Fruit fly (Drosophila melanogaster): ENCODE data around the gene Elp1.

Gene Elp1

dm6 chr3R:11661712-11662111 lies 10.9 kb downstream of the Elp1 start (continued):
- TF ChIP-seq CG10654 (GFP tag; optimal IDR thresholded peaks at IDR 0.05) (peak; percentile 4), ham (GFP tag; IDR thresholded peaks at IDR 0.05) (no peak), Sox100B (GFP tag; optimal IDR thresholded peaks at IDR 0.05) (peak; percentile 40), zen2 (GFP tag; IDR thresholded peaks at IDR 0.05; ENCODE audit: partially characterized antibody) (no peak), grau (tag; optimal IDR thresholded peaks at IDR 0.05) (peak; percentile 60), cad (GFP tag; optimal IDR thresholded peaks at IDR 0.05) (no peak), dimm (GFP tag; IDR thresholded peaks at IDR 0.05) (peak; percentile 20; the same call in 1 of the 2 replicates), CG10366 (GFP tag; IDR thresholded peaks at IDR 0.05) (peak; percentile 29; the same call in 1 of the 2 replicates), CG31224 (GFP tag; IDR thresholded peaks at IDR 0.05) (0 out of 2 replicates have a peak, but pooled peaks have one; percentile 18), Scr (GFP tag; IDR thresholded peaks at IDR 0.05; ENCODE audit: partially characterized antibody) (no peak), CG31388 (GFP tag; optimal IDR thresholded peaks at IDR 0.05) (no peak), CG9817 (tag; optimal IDR thresholded peaks at IDR 0.05) (peak; percentile 35), TFAM (GFP tag; optimal IDR thresholded peaks at IDR 0.05) (no peak), tx (GFP tag; optimal IDR thresholded peaks at IDR 0.05) (no peak), BEAF-32 (GFP tag; optimal IDR thresholded peaks at IDR 0.05) (no peak), HLH54F (GFP tag; optimal IDR thresholded peaks at IDR 0.05) (no peak), pzg (GFP tag; optimal IDR thresholded peaks at IDR 0.05) (no peak), klu (GFP tag; IDR thresholded peaks at IDR 0.05) (no peak), CG1603 (tag; optimal IDR thresholded peaks at IDR 0.05) (peak; percentile 65), CG10147 (GFP tag; optimal IDR thresholded peaks at IDR 0.05) (peak; percentile 57), Ravus (GFP tag; IDR thresholded peaks at IDR 0.05) (no peak), Dek (tag; optimal IDR thresholded peaks at IDR 0.05) (peak; percentile 38), CG18011 (GFP tag; optimal IDR thresholded peaks at IDR 0.05) (no peak), Hr51 (GFP tag; optimal IDR thresholded peaks at IDR 0.05) (peak in 1 of 2 experiments; percentile 84), CG7745 (tag; optimal IDR thresholded peaks at IDR 0.05) (no peak), H15 (GFP tag; IDR thresholded peaks at IDR 0.05) (no peak), CG9609 (GFP tag; optimal IDR thresholded peaks at IDR 0.05) (no peak), Fer2 (tag; optimal IDR thresholded peaks at IDR 0.05) (no peak), CG17186 (GFP tag; optimal IDR thresholded peaks at IDR 0.05) (no peak), her (GFP tag; optimal IDR thresholded peaks at IDR 0.05) (no peak), CG3065 (GFP tag; optimal IDR thresholded peaks at IDR 0.05) (no peak), maf-S (GFP tag; optimal IDR thresholded peaks at IDR 0.05) (no peak), CG2199 (GFP tag; IDR thresholded peaks at IDR 0.05) (no peak), Dad (GFP tag; optimal IDR thresholded peaks at IDR 0.05) (no peak), Bgb (GFP tag; IDR thresholded peaks at IDR 0.05; ENCODE audit: partially characterized antibody) (no peak), vvl (GFP tag; IDR thresholded peaks at IDR 0.05) (peak; percentile 60), CG9215 (GFP tag; IDR thresholded peaks at IDR 0.05) (no peak; the same call in 1 of the 2 replicates), CG18262 (tag; optimal IDR thresholded peaks at IDR 0.05) (peak; percentile 70), ab (GFP tag; optimal IDR thresholded peaks at IDR 0.05) (no peak), sob (GFP tag; IDR thresholded peaks at IDR 0.05) (peak; percentile 58; the same call in 1 of the 2 replicates), dpn (GFP tag; optimal IDR thresholded peaks at IDR 0.05) (peak in 1 of 2 experiments; percentile 19), CG13775 (GFP tag; optimal IDR thresholded peaks at IDR 0.05) (no peak), usp (GFP tag; optimal IDR thresholded peaks at IDR 0.05) (no peak), CG10959 (GFP tag; IDR thresholded peaks at IDR 0.05) (no peak), Jarid2 (GFP tag; optimal IDR thresholded peaks at IDR 0.05) (peak; percentile 11), tll (GFP tag; optimal IDR thresholded peaks at IDR 0.05) (no peak), Asciz (GFP tag; optimal IDR thresholded peaks at IDR 0.05) (peak; percentile 51), CG10462 (GFP tag; optimal IDR thresholded peaks at IDR 0.05) (no peak), amos (GFP tag; IDR thresholded peaks at IDR 0.05; ENCODE audit: partially characterized antibody) (no peak), Nf-YC (tag; optimal IDR thresholded peaks at IDR 0.05) (peak; percentile 41), Hr3 (GFP tag; optimal IDR thresholded peaks at IDR 0.05) (no peak)
